Worm (Caenorhabditis elegans): ENCODE measurements around the gene egas-1.

DNA sequence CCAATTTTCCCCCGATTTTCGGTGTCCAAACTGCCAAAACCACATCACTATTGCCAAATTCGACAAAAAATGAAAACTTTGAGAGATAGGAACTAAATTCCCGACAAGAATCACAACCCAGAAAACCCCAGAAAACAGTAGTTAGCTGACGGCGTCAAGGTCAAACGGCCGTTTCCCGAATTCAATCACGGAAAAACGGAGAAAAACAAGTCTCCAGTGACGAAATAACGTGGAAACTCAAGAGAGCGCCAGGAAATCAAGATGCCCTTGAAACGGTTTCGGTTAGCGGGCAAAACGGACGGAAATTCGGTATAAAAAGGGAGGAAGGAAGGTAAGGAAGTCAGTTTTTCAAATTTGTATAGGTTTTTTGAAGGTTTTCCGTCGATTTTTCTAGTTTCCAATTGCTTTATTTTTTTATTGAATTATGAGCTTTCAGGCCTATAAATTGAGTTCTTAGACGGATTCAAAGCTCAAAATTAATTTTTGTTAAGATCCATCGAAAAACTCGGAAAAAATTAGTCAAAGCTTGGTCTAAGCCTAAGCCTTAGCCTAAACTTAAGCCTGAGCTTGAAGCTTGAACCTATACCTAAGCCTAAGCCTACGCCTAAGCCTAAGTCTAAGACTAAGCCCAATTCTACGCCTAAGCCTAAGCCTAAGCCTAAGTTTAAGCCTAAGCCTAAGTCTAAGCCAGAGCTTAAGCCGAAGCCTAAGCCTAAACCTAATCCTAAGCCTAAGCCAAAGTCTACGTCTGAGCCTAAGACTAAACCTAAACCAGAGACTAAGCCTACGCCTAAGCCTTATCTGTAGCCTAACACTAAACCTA, 2.3 kb upstream of the egas-1 start:
- TF ChIP-seq cog-1 (tag; optimal IDR thresholded peaks at IDR 0.05), result no peak
- no peak for TF ChIP-seq flt-1 (GFP tag; IDR thresholded peaks at IDR 0.05)
- TF ChIP-seq tab-1 (GFP tag; IDR thresholded peaks at IDR 0.05), result no peak
- no peak for TF ChIP-seq ztf-23 (GFP tag; IDR thresholded peaks at IDR 0.05)
- TF ChIP-seq ref-1 (GFP tag; conservative IDR thresholded peaks at IDR 0.05), result no peak

Data from whole organism, midembryonic.